Worm (Caenorhabditis elegans): ENCODE results near the gene T27A10.6.

The T27A10.6 gene

ce11 chrX:3548716-3549115 is 47.4 kb downstream of the T27A10.6 start:
- TF ChIP-seq blmp-1 (tag; optimal IDR thresholded peaks at IDR 0.05) (no peak), drap-1 (GFP tag; optimal IDR thresholded peaks at IDR 0.05) (no peak), lsy-2 (tag; optimal IDR thresholded peaks at IDR 0.05) (no peak), nhr-28 (tag; optimal IDR thresholded peaks at IDR 0.05) (no peak), elt-3 (tag; optimal IDR thresholded peaks at IDR 0.05) (no peak), ces-1 (GFP tag; optimal IDR thresholded peaks at IDR 0.05) (no peak), hlh-1 (tag; optimal IDR thresholded peaks at IDR 0.05) (no peak), flh-1 (GFP tag; optimal IDR thresholded peaks at IDR 0.05) (no peak), ceh-43 (GFP tag; optimal IDR thresholded peaks at IDR 0.05) (no peak), zip-8 (tag; optimal IDR thresholded peaks at IDR 0.05) (no peak), elt-1 (tag; optimal IDR thresholded peaks at IDR 0.05; ENCODE audit: borderline replicate concordance, insufficient read depth) (no peak), nhr-12 (tag; optimal IDR thresholded peaks at IDR 0.05) (no peak), ztf-11 (tag; optimal IDR thresholded peaks at IDR 0.05) (no peak), snpc-4 (tag; optimal IDR thresholded peaks at IDR 0.05) (no peak)

- TF ChIP-seq ces-1 (GFP tag; optimal IDR thresholded peaks at IDR 0.05) (no peak), ceh-83 (GFP tag; optimal IDR thresholded peaks at IDR 0.05) (no peak), lsy-2 (tag; optimal IDR thresholded peaks at IDR 0.05) (no peak), cnd-1 (tag; optimal IDR thresholded peaks at IDR 0.05) (no peak), bed-3 (GFP tag; optimal IDR thresholded peaks at IDR 0.05) (no peak), hlh-1 (tag; optimal IDR thresholded peaks at IDR 0.05) (no peak), ceh-43 (GFP tag; optimal IDR thresholded peaks at IDR 0.05) (no peak), nhr-28 (tag; optimal IDR thresholded peaks at IDR 0.05) (no peak), lin-13 (tag; optimal IDR thresholded peaks at IDR 0.05) (no peak), flh-1 (GFP tag; optimal IDR thresholded peaks at IDR 0.05) (no peak), lin-32 (GFP tag; optimal IDR thresholded peaks at IDR 0.05) (no peak), nhr-76 (tag; optimal IDR thresholded peaks at IDR 0.05) (no peak), sptf-1 (tag; optimal IDR thresholded peaks at IDR 0.05) (no peak), nhr-12 (tag; optimal IDR thresholded peaks at IDR 0.05) (no peak), blmp-1 (tag; optimal IDR thresholded peaks at IDR 0.05) (no peak), zip-8 (tag; optimal IDR thresholded peaks at IDR 0.05) (no peak), sem-2 (GFP tag; optimal IDR thresholded peaks at IDR 0.05) (no peak)
These were observed 48.3 kb downstream of the T27A10.6 start for ce11 chrX:3547828-3548227.

ce11 chrX:3547097-3547496 is 49.1 kb downstream of the T27A10.6 start:
- no peak for TF ChIP-seq ztf-11 (tag; optimal IDR thresholded peaks at IDR 0.05)
- TF ChIP-seq unc-120 (tag; optimal IDR thresholded peaks at IDR 0.05; ENCODE audit: poor library complexity, severe bottlenecking), result no peak
- TF ChIP-seq sem-2 (GFP tag; optimal IDR thresholded peaks at IDR 0.05), result no peak
- TF ChIP-seq ham-2 (GFP tag; optimal IDR thresholded peaks at IDR 0.05), result no peak
- TF ChIP-seq tbx-8 (GFP tag; optimal IDR thresholded peaks at IDR 0.05), result no peak
- TF ChIP-seq unc-39 (tag; optimal IDR thresholded peaks at IDR 0.05), result no peak
- no peak for TF ChIP-seq bed-3 (GFP tag; optimal IDR thresholded peaks at IDR 0.05)
- TF ChIP-seq nhr-12 (tag; optimal IDR thresholded peaks at IDR 0.05), result no peak
- no peak for TF ChIP-seq mep-1 (tag; optimal IDR thresholded peaks at IDR 0.05)
- no peak for TF ChIP-seq ces-1 (GFP tag; optimal IDR thresholded peaks at IDR 0.05)
- TF ChIP-seq nhr-28 (tag; optimal IDR thresholded peaks at IDR 0.05), result no peak
- TF ChIP-seq cnd-1 (tag; optimal IDR thresholded peaks at IDR 0.05), result no peak
- no peak for TF ChIP-seq mab-5 (tag; optimal IDR thresholded peaks at IDR 0.05)
- no peak for TF ChIP-seq pha-4 (tag; optimal IDR thresholded peaks at IDR 0.05)
- TF ChIP-seq unc-62 (GFP tag; optimal IDR thresholded peaks at IDR 0.05), result no peak
- no peak for TF ChIP-seq elt-3 (tag; optimal IDR thresholded peaks at IDR 0.05)
- no peak for TF ChIP-seq nhr-76 (tag; optimal IDR thresholded peaks at IDR 0.05)

ce11 chrX:3542242-3542641 is 53.9 kb downstream of the T27A10.6 start, which contains the start of gene rgs-7:
Gene rgs-7, plus strand, starts transcription at chrX:3542542.
- TF ChIP-seq ces-1 (GFP tag; optimal IDR thresholded peaks at IDR 0.05) (no peak), blmp-1 (tag; optimal IDR thresholded peaks at IDR 0.05) (no peak), mep-1 (tag; optimal IDR thresholded peaks at IDR 0.05) (no peak), sem-2 (GFP tag; optimal IDR thresholded peaks at IDR 0.05) (no peak), mls-2 (tag; optimal IDR thresholded peaks at IDR 0.05) (no peak), ceh-43 (GFP tag; optimal IDR thresholded peaks at IDR 0.05) (no peak), ceh-39 (tag; optimal IDR thresholded peaks at IDR 0.05) (no peak)

- TF ChIP-seq sem-2 (GFP tag; optimal IDR thresholded peaks at IDR 0.05) (no peak), nhr-2 (tag; optimal IDR thresholded peaks at IDR 0.05) (peak; percentile 82), elt-1 (tag; optimal IDR thresholded peaks at IDR 0.05; ENCODE audit: borderline replicate concordance, insufficient read depth) (peak; percentile 13), ces-1 (GFP tag; optimal IDR thresholded peaks at IDR 0.05) (peak; percentile 33), nhr-12 (tag; optimal IDR thresholded peaks at IDR 0.05) (no peak), nhr-237 (tag; optimal IDR thresholded peaks at IDR 0.05) (no peak), lin-32 (GFP tag; optimal IDR thresholded peaks at IDR 0.05) (no peak), ham-2 (GFP tag; optimal IDR thresholded peaks at IDR 0.05) (peak; percentile 43), lin-13 (tag; optimal IDR thresholded peaks at IDR 0.05) (peak; percentile 28), cnd-1 (tag; optimal IDR thresholded peaks at IDR 0.05) (peak; percentile 39), ceh-83 (GFP tag; optimal IDR thresholded peaks at IDR 0.05) (no peak), mep-1 (tag; optimal IDR thresholded peaks at IDR 0.05) (peak; percentile 37), nhr-28 (tag; optimal IDR thresholded peaks at IDR 0.05) (no peak), unc-62 (GFP tag; optimal IDR thresholded peaks at IDR 0.05) (peak; percentile 55), hlh-1 (tag; optimal IDR thresholded peaks at IDR 0.05) (peak; percentile 51), unc-120 (tag; optimal IDR thresholded peaks at IDR 0.05; ENCODE audit: poor library complexity, severe bottlenecking) (peak; percentile 73), ceh-43 (GFP tag; optimal IDR thresholded peaks at IDR 0.05) (no peak), drap-1 (GFP tag; optimal IDR thresholded peaks at IDR 0.05) (peak; percentile 17), mls-2 (tag; optimal IDR thresholded peaks at IDR 0.05) (peak; percentile 41), ceh-39 (tag; optimal IDR thresholded peaks at IDR 0.05) (no peak), lsy-2 (tag; optimal IDR thresholded peaks at IDR 0.05) (no peak), nhr-76 (tag; optimal IDR thresholded peaks at IDR 0.05) (no peak), snpc-4 (tag; optimal IDR thresholded peaks at IDR 0.05) (no peak), pha-4 (tag; optimal IDR thresholded peaks at IDR 0.05) (peak; percentile 31), flh-1 (GFP tag; optimal IDR thresholded peaks at IDR 0.05) (no peak), ztf-11 (tag; optimal IDR thresholded peaks at IDR 0.05) (no peak), blmp-1 (tag; optimal IDR thresholded peaks at IDR 0.05) (no peak), elt-3 (tag; optimal IDR thresholded peaks at IDR 0.05) (no peak), zip-8 (tag; optimal IDR thresholded peaks at IDR 0.05) (no peak), unc-39 (tag; optimal IDR thresholded peaks at IDR 0.05) (no peak), mab-5 (tag; optimal IDR thresholded peaks at IDR 0.05) (no peak), bed-3 (GFP tag; optimal IDR thresholded peaks at IDR 0.05) (no peak), sptf-1 (tag; optimal IDR thresholded peaks at IDR 0.05) (no peak)
These were observed 55.3 kb downstream of the T27A10.6 start for ce11 chrX:3540861-3541260.

Measured in whole organism, mixed stage, embryonic.